Worm (Caenorhabditis elegans): Measurements from ENCODE around the gene T22F3.7.
"Not testable (repeated sequence)": the region's sequence is repeated elsewhere in the genome, so short reads cannot be mapped to it uniquely, and the experiment has no call there.

T22F3.7 gene

ce11 chrV:3575759-3576158 is 24.7 kb downstream of the T22F3.7 start, which contains the start of gene grl-27:
grl-27 (minus strand) TSS chrV:3575859.
- no peak for TF ChIP-seq nhr-232 (tag; optimal IDR thresholded peaks at IDR 0.05)
- TF ChIP-seq lin-11 (tag; optimal IDR thresholded peaks at IDR 0.05) = no peak
- TF ChIP-seq elt-4 (tag; optimal IDR thresholded peaks at IDR 0.05) = no peak
- TF ChIP-seq K09A11.1 (tag; optimal IDR thresholded peaks at IDR 0.05; ENCODE audit: insufficient read depth) = no peak
- no peak for TF ChIP-seq ceh-9 (tag; optimal IDR thresholded peaks at IDR 0.05)
- TF ChIP-seq dmd-4 (tag; optimal IDR thresholded peaks at IDR 0.05; ENCODE audit: borderline replicate concordance) = no peak
- TF ChIP-seq pax-1 (tag; optimal IDR thresholded peaks at IDR 0.05) = no peak
- no peak for TF ChIP-seq madf-2 (tag; optimal IDR thresholded peaks at IDR 0.05)
- TF ChIP-seq ceh-30 (tag; optimal IDR thresholded peaks at IDR 0.05) = no peak
- no peak for TF ChIP-seq ceh-18 (tag; optimal IDR thresholded peaks at IDR 0.05)
- TF ChIP-seq ceh-34 (tag; optimal IDR thresholded peaks at IDR 0.05) = no peak
- TF ChIP-seq tbx-2 (tag; optimal IDR thresholded peaks at IDR 0.05) = no peak
- no peak for TF ChIP-seq nfya-1 (tag; optimal IDR thresholded peaks at IDR 0.05)
- no peak for TF ChIP-seq syd-9 (tag; optimal IDR thresholded peaks at IDR 0.05)
- TF ChIP-seq C08G9.2 (tag; optimal IDR thresholded peaks at IDR 0.05) = no peak
- TF ChIP-seq ceh-14 (tag; optimal IDR thresholded peaks at IDR 0.05) = no peak
- no peak for TF ChIP-seq ceh-45 (GFP tag; IDR thresholded peaks at IDR 0.05)
- no peak for TF ChIP-seq fkh-6 (tag; optimal IDR thresholded peaks at IDR 0.05)

- not testable (repeated sequence) for TF ChIP-seq elt-2, lim-6, hlh-15 (tag; optimal IDR thresholded peaks at IDR 0.05)
These were observed 28.1 kb downstream of the T22F3.7 start, which contains the start of gene F40C5.1 for ce11 chrV:3572408-3572807. F40C5.1 (plus strand) TSS chrV:3572708.

- TF ChIP-seq hlh-15 (tag; optimal IDR thresholded peaks at IDR 0.05); hlh-30 (tag; optimal IDR thresholded peaks at IDR 0.05; ENCODE audit: insufficient read depth); unc-42 (tag; optimal IDR thresholded peaks at IDR 0.05): not testable (repeated sequence)
These were observed 29.8 kb downstream of the T22F3.7 start, which contains the start of gene F40C5.2 for ce11 chrV:3570695-3571094. F40C5.2 (plus strand) TSS chrV:3570995.

- TF ChIP-seq unc-3 (GFP tag; conservative IDR thresholded peaks at IDR 0.05); unc-3 (tag; optimal IDR thresholded peaks at IDR 0.05); hlh-8 (tag; optimal IDR thresholded peaks at IDR 0.05); mec-3 (tag; optimal IDR thresholded peaks at IDR 0.05; ENCODE audit: borderline replicate concordance): not testable (repeated sequence)
These were observed 36.1 kb downstream of the T22F3.7 start, which contains the start of gene T24A6.17 for ce11 chrV:3564335-3564734. T24A6.17 (minus strand) TSS chrV:3564435.

- not testable (repeated sequence) for TF ChIP-seq pha-4, lin-11, tbx-7 (tag; optimal IDR thresholded peaks at IDR 0.05)
These were observed 37.6 kb downstream of the T22F3.7 start, which contains the start of gene T24A6.16 for ce11 chrV:3562824-3563223. T24A6.16 (minus strand) TSS chrV:3562924.

- TF ChIP-seq K09A11.1 (tag; optimal IDR thresholded peaks at IDR 0.05; ENCODE audit: insufficient read depth); nfya-1 (tag; optimal IDR thresholded peaks at IDR 0.05); hlh-8 (tag; optimal IDR thresholded peaks at IDR 0.05): not testable (repeated sequence)
These were observed 41.7 kb downstream of the T22F3.7 start, which contains the start of gene T24A6.1 for ce11 chrV:3558744-3559143. T24A6.1 (plus strand) TSS chrV:3559044.

ce11 chrV:3557422-3557821 is 43.0 kb downstream of the T22F3.7 start, which contains the start of gene grl-31:
grl-31 (minus strand) TSS chrV:3557778.
- no peak for TF ChIP-seq nhr-232 (tag; optimal IDR thresholded peaks at IDR 0.05)
- TF ChIP-seq syd-9 (tag; optimal IDR thresholded peaks at IDR 0.05) = no peak
- no peak for TF ChIP-seq hlh-8 (tag; optimal IDR thresholded peaks at IDR 0.05)
- no peak for TF ChIP-seq pax-1 (tag; optimal IDR thresholded peaks at IDR 0.05)
- TF ChIP-seq ama-1 (optimal IDR thresholded peaks at IDR 0.05) = no peak
- no peak for TF ChIP-seq fax-1 (tag; optimal IDR thresholded peaks at IDR 0.05)
- TF ChIP-seq pha-4 (tag; optimal IDR thresholded peaks at IDR 0.05) = no peak
- TF ChIP-seq dmd-4 (tag; optimal IDR thresholded peaks at IDR 0.05; ENCODE audit: borderline replicate concordance) = no peak
- TF ChIP-seq sdc-2 (tag; optimal IDR thresholded peaks at IDR 0.05) = no peak
- no peak for TF ChIP-seq nhr-11 (tag; optimal IDR thresholded peaks at IDR 0.05)
- TF ChIP-seq fkh-6 (tag; optimal IDR thresholded peaks at IDR 0.05) = no peak
- no peak for TF ChIP-seq madf-2 (tag; optimal IDR thresholded peaks at IDR 0.05)
- no peak for TF ChIP-seq ceh-48 (tag; optimal IDR thresholded peaks at IDR 0.05)

All from whole organism, late embryonic.